Worm (Caenorhabditis elegans): ENCODE measurements around the gene snb-2.

snb-2 gene

ce11 chrV:12314413-12314812 lies 31.3 kb downstream of the snb-2 start (continued):
- no peak for TF ChIP-seq hlh-26 (GFP tag; conservative IDR thresholded peaks at IDR 0.05)
- TF ChIP-seq mes-4 (tag; optimal IDR thresholded peaks at IDR 0.05), result no peak

- TF ChIP-seq tbx-9 (tag; optimal IDR thresholded peaks at IDR 0.05; ENCODE audit: borderline replicate concordance), result no peak
- TF ChIP-seq ztf-3 (GFP tag; optimal IDR thresholded peaks at IDR 0.05), result no peak
- no peak for TF ChIP-seq Y56A3A.18 (GFP tag; IDR thresholded peaks at IDR 0.05)
- no peak for TF ChIP-seq nhr-80 (tag; optimal IDR thresholded peaks at IDR 0.05)
- TF ChIP-seq gei-17 (GFP tag; optimal IDR thresholded peaks at IDR 0.05), result no peak
- TF ChIP-seq sptf-2 (GFP tag; optimal IDR thresholded peaks at IDR 0.05), result no peak
- TF ChIP-seq dpl-1 (GFP tag; optimal IDR thresholded peaks at IDR 0.05), result no peak
- TF ChIP-seq snpc-4 (GFP tag; optimal IDR thresholded peaks at IDR 0.05), result no peak
- no peak for TF ChIP-seq snpc-4 (tag; optimal IDR thresholded peaks at IDR 0.05)
- no peak for TF ChIP-seq pbrm-1 (GFP tag; IDR thresholded peaks at IDR 0.05)
- TF ChIP-seq chd-7 (tag; optimal IDR thresholded peaks at IDR 0.05), result no peak
- no peak for TF ChIP-seq tlf-1 (GFP tag; optimal IDR thresholded peaks at IDR 0.05)
- TF ChIP-seq die-1 (tag; optimal IDR thresholded peaks at IDR 0.05), result no peak
- no peak for TF ChIP-seq madf-8 (GFP tag; conservative IDR thresholded peaks at IDR 0.05)
- TF ChIP-seq bed-2 (GFP tag; IDR thresholded peaks at IDR 0.05), result no peak
- no peak for TF ChIP-seq F23B12.7 (tag; optimal IDR thresholded peaks at IDR 0.05; ENCODE audit: insufficient read depth)
- TF ChIP-seq K11D2.4 (GFP tag; IDR thresholded peaks at IDR 0.05), result no peak
- TF ChIP-seq ztf-26 (tag; optimal IDR thresholded peaks at IDR 0.05), result no peak
- no peak for TF ChIP-seq mes-4 (tag; optimal IDR thresholded peaks at IDR 0.05)
- no peak for TF ChIP-seq lag-1 (GFP tag; IDR thresholded peaks at IDR 0.05)
- TF ChIP-seq F22D6.2 (tag; optimal IDR thresholded peaks at IDR 0.05), result no peak
Observed at ce11 chrV:12310256-12310655, 35.5 kb downstream of the snb-2 start, which contains the start of gene hpo-30. hpo-30 (minus strand) TSS chrV:12310356.

ce11 chrV:12307011-12307540 lies 38.6 kb downstream of the snb-2 start, which contains the start of gene srg-45:
srg-45 (plus strand) TSS chrV:12307490.
- TF ChIP-seq sea-2 (GFP tag; IDR thresholded peaks at IDR 0.05) (no peak), lin-40 (tag; optimal IDR thresholded peaks at IDR 0.05) (peak; percentile 2), cebp-1 (GFP tag; IDR thresholded peaks at IDR 0.05) (no peak), cebp-1 (tag; optimal IDR thresholded peaks at IDR 0.05) (peak; percentile 9), repo-1 (tag; optimal IDR thresholded peaks at IDR 0.05) (peak; percentile 51)

- TF ChIP-seq Y53G8AR.9 (GFP tag; conservative IDR thresholded peaks at IDR 0.05), result no peak
Observed at ce11 chrV:12305677-12306076, 40.0 kb downstream of the snb-2 start.

- peak; percentile 90 for TF ChIP-seq pbrm-1 (GFP tag; IDR thresholded peaks at IDR 0.05)
- TF ChIP-seq tlf-1 (GFP tag; optimal IDR thresholded peaks at IDR 0.05), result peak; percentile 95
- TF ChIP-seq Y95B8A.8 (GFP tag; IDR thresholded peaks at IDR 0.05), result peak; percentile 93
- peak; percentile 100 for TF ChIP-seq T26A5.8 (tag; optimal IDR thresholded peaks at IDR 0.05)
- peak; percentile 96 for TF ChIP-seq ztf-22 (GFP tag; optimal IDR thresholded peaks at IDR 0.05)
- peak; percentile 99 for TF ChIP-seq zfh-2 (GFP tag; conservative IDR thresholded peaks at IDR 0.05)
- peak; percentile 99 for TF ChIP-seq Y56A3A.18 (GFP tag; IDR thresholded peaks at IDR 0.05)
- peak; percentile 90 for TF ChIP-seq mcd-1 (GFP tag; IDR thresholded peaks at IDR 0.05)
- peak; percentile 96 to 99 for TF ChIP-seq rec-8 (tag; optimal IDR thresholded peaks at IDR 0.05)
- peak; percentile 95 for TF ChIP-seq ztf-6 (GFP tag; IDR thresholded peaks at IDR 0.05)
- peak; percentile 44 for TF ChIP-seq dpl-1 (GFP tag; optimal IDR thresholded peaks at IDR 0.05)
- peak; percentile 97 for TF ChIP-seq let-526 (GFP tag; IDR thresholded peaks at IDR 0.05)
- peak; percentile 90 for TF ChIP-seq nhr-179 (tag; optimal IDR thresholded peaks at IDR 0.05)
- peak; percentile 76 for TF ChIP-seq sdz-38 (tag; optimal IDR thresholded peaks at IDR 0.05)
- peak; percentile 77 for TF ChIP-seq lsl-1 (GFP tag; optimal IDR thresholded peaks at IDR 0.05)
- peak; percentile 89 for TF ChIP-seq B0019.2 (GFP tag; conservative IDR thresholded peaks at IDR 0.05)
- peak; percentile 100 for TF ChIP-seq sptf-2 (GFP tag; optimal IDR thresholded peaks at IDR 0.05)
- peak; percentile 96 for TF ChIP-seq Y53G8AR.9 (GFP tag; conservative IDR thresholded peaks at IDR 0.05)
- TF ChIP-seq ets-4 (GFP tag; optimal IDR thresholded peaks at IDR 0.05), result peak; percentile 100
- peak; percentile 99 for TF ChIP-seq repo-1 (tag; optimal IDR thresholded peaks at IDR 0.05)
Observed at ce11 chrV:12303453-12304077, 42.1 kb downstream of the snb-2 start.

Measured in whole organism, young adult.